Fruit fly (Drosophila melanogaster) whole organism, adult: ENCODE measurements around the gene CG42258.
A peak's percentile ranks its signal among the peaks of the same experiment; 100 is the strongest.

ENCODE experiments used
- CG11617 ChIP-seq: fragments of 200-800 bp; sonication (Bioruptor generic); optimal IDR thresholded peaks from 2 replicates; lab custom pipeline; 2017; ENCODE audit warnings: mild to moderate bottlenecking, missing biosample characterization, missing genetic modification reagents, missing genetic modification characterization
- CG12768 ChIP-seq: fragments of 200-800 bp; sonication (Bioruptor generic); optimal IDR thresholded peaks from 2 replicates; lab custom pipeline; 2017; ENCODE audit warnings: missing biosample characterization, missing genetic modification characterization, mild to moderate bottlenecking, moderate library complexity, missing genetic modification reagents
- CG14711 ChIP-seq: fragments of 200-800 bp; sonication (Bioruptor generic); optimal IDR thresholded peaks from 2 replicates; lab custom pipeline; 2018; ENCODE audit warnings: missing biosample characterization, mild to moderate bottlenecking, missing genetic modification characterization, moderate library complexity
- CG1620 ChIP-seq: fragments of 200-800 bp; sonication (Bioruptor generic); optimal IDR thresholded peaks from 2 replicates; lab custom pipeline; 2016; ENCODE audit warnings: missing biosample characterization, missing genetic modification characterization
- CG33017 ChIP-seq: fragments of 200-800 bp; sonication (Bioruptor generic); optimal IDR thresholded peaks from 2 replicates; lab custom pipeline; 2018; ENCODE audit warnings: missing biosample characterization, mild to moderate bottlenecking, missing genetic modification characterization, moderate library complexity
- CG5204 ChIP-seq: fragments of 200-800 bp; sonication (Bioruptor generic); optimal IDR thresholded peaks from 2 replicates; lab custom pipeline; 2016; ENCODE audit warnings: missing biosample characterization, missing genetic modification characterization
- CG7045 ChIP-seq: fragments of 200-800 bp; sonication (Bioruptor generic); optimal IDR thresholded peaks from 2 replicates; lab custom pipeline; 2017; ENCODE audit warnings: missing biosample characterization, mild to moderate bottlenecking, missing genetic modification characterization
- CG7101 ChIP-seq: fragments of 200-800 bp; sonication (Bioruptor generic); optimal IDR thresholded peaks from 2 replicates; lab custom pipeline; 2018; ENCODE audit warnings: missing biosample characterization, mild to moderate bottlenecking, missing genetic modification characterization, moderate library complexity
- Clk ChIP-seq: fragments of 200-800 bp; sonication (Bioruptor generic); optimal IDR thresholded peaks from 2 replicates; lab custom pipeline; 2017; ENCODE audit warnings: missing biosample characterization, missing genetic modification characterization
- Crg-1 ChIP-seq: fragments of 200-800 bp; sonication (Bioruptor generic); optimal IDR thresholded peaks from 2 replicates; lab custom pipeline; 2016; ENCODE audit warnings: missing biosample characterization, missing genetic modification characterization
- Hr96 ChIP-seq: fragments of 200-800 bp; sonication (Bioruptor generic); optimal IDR thresholded peaks from 2 replicates; lab custom pipeline; 2016; ENCODE audit warnings: missing biosample characterization, missing genetic modification characterization
- Mnt ChIP-seq: fragments of 200-800 bp; sonication (Bioruptor generic); optimal IDR thresholded peaks from 2 replicates; lab custom pipeline; 2016; ENCODE audit warnings: missing biosample characterization, mild to moderate bottlenecking, missing genetic modification characterization
- bab1 ChIP-seq: fragments of 200-800 bp; sonication (Bioruptor generic); optimal IDR thresholded peaks from 3 replicates; lab custom pipeline; 2019; ENCODE audit warnings: missing biosample characterization, mild to moderate bottlenecking, missing genetic modification characterization, moderate library complexity
- cic ChIP-seq: fragments of 200-800 bp; sonication (Bioruptor generic); optimal IDR thresholded peaks from 2 replicates; lab custom pipeline; 2017; ENCODE audit warnings: missing biosample characterization, mild to moderate bottlenecking, missing genetic modification characterization, moderate library complexity
- cnc ChIP-seq, 2 experiments: fragments of >200 bp; optimal IDR thresholded peaks; 2 replicates each; lab custom pipeline; 2017
- kay ChIP-seq: fragments of 200-800 bp; sonication (Bioruptor generic); peaks from one replicate; lab custom pipeline; 2016; ENCODE audit warnings: missing biosample characterization, missing genetic modification characterization, borderline replicate concordance
- ovo ChIP-seq: fragments of 200-800 bp; sonication (Bioruptor generic); optimal IDR thresholded peaks from 2 replicates; lab custom pipeline; 2016; ENCODE audit warnings: missing biosample characterization, missing genetic modification characterization
- pad ChIP-seq: fragments of 200-800 bp; sonication (Bioruptor generic); optimal IDR thresholded peaks from 3 replicates; lab custom pipeline; 2017; ENCODE audit warnings: missing biosample characterization, missing genetic modification characterization, mild to moderate bottlenecking, moderate library complexity, missing genetic modification reagents
- tj ChIP-seq: fragments of 200-800 bp; sonication (Bioruptor generic); optimal IDR thresholded peaks from 3 replicates; lab custom pipeline; 2017; ENCODE audit warnings: missing biosample characterization, mild to moderate bottlenecking, missing genetic modification characterization, moderate library complexity
- toe ChIP-seq: fragments of 200-800 bp; sonication (Bioruptor generic); optimal IDR thresholded peaks from 2 replicates; lab custom pipeline; 2016; ENCODE audit warnings: missing biosample characterization, missing genetic modification characterization

The CG42258 gene

DNA sequence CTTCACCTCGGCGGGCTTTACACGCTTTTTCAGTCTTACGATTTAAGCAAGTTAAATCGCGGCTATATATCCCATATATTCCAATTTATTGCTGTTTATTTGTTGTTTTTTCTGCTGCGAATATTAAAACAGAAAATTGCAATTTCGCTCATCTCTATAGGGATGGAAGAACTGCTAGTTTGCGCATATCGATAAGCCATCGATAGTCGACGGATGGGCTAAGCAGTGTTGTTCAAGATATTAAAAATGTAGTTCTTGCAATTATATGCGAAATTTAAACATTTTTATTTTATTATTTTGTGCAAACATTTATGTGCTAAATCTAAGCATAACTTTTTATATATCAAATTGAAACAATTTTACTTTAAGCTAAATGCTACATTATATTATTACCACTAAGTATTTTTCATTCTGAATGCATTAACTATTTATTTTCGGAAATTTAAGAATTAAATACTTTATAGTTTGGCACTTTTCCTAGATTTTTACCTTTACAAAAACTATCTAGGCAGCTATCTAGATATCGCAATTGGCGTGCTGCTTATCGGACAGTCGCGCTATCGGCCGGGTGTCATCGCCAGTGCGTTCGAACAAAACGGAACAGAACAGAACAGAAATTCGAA lies at the start of gene CG42258, which contains the start of gene Rab40:
CG42258 (plus strand) TSS at position 593 of the 623 bp plus-strand sequence.
Rab40 (minus strand) TSS at position 177 of the 623 bp plus-strand sequence.
- peak; percentile 41 for TF ChIP-seq toe
- no peak for TF ChIP-seq pad (GFP tag; lab: Kevin White, UChicago)
- TF ChIP-seq Clk (GFP tag; lab: Kevin White, UChicago): no peak
- peak; percentile 49 for TF ChIP-seq CG7101
- peak; percentile 67 for TF ChIP-seq Hr96 (GFP tag; lab: Kevin White, UChicago)
- peak; percentile 38 for TF ChIP-seq kay (GFP tag; lab: Kevin White, UChicago)
- peak; percentile 61 for TF ChIP-seq Crg-1 (GFP tag; lab: Kevin White, UChicago)
- TF ChIP-seq ovo (GFP tag; lab: Kevin White, UChicago): peak; percentile 21
- peak; percentile 20 for TF ChIP-seq Mnt (GFP tag; lab: Kevin White, UChicago)
- TF ChIP-seq CG7045 (GFP tag; lab: Kevin White, UChicago): peak; percentile 32
- peak; percentile 45 for TF ChIP-seq CG5204
- peak; percentile 46 for TF ChIP-seq tj (GFP tag; lab: Kevin White, UChicago)
- TF ChIP-seq cnc (optimal IDR thresholded peaks at IDR 0.05; lab: Kevin White, UChicago): no peak
- TF ChIP-seq CG11617: peak; percentile 47
- peak; percentile 66 for TF ChIP-seq CG1620
- TF ChIP-seq CG14711: peak; percentile 9
- TF ChIP-seq bab1 (GFP tag; lab: Kevin White, UChicago): peak; percentile 28
- TF ChIP-seq CG12768 (GFP tag; lab: Kevin White, UChicago): no peak

DNA sequence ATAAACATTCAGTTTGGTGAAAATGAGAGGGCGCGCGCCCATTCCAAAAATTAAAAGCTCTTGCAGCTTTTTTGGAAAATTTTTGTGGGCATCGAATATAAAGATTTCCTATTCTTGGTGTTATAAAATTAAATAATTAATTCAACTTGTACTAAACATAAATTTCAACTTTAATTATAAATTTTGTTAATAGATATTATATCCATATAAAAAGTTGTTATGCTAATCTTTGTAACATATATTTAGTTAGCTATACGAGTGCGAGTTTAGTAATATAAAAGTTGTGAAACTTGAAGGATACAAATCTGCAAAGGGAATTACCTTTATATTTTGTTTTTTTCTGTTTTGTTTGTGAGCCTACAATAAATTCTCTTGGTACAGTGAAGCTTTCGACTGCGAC lies 31.9 kb upstream of the CG42258 start:
- TF ChIP-seq CG5204 (no peak), Crg-1 (GFP tag; lab: Kevin White, UChicago) (no peak), CG12768 (GFP tag; lab: Kevin White, UChicago) (no peak), CG7101 (no peak), cnc (optimal IDR thresholded peaks at IDR 0.05; lab: Kevin White, UChicago) (no peak), CG11617 (no peak), CG7045 (GFP tag; lab: Kevin White, UChicago) (no peak), Mnt (GFP tag; lab: Kevin White, UChicago) (no peak), cic (GFP tag; lab: Kevin White, UChicago) (no peak), Clk (GFP tag; lab: Kevin White, UChicago) (no peak), pad (GFP tag; lab: Kevin White, UChicago) (no peak), bab1 (GFP tag; lab: Kevin White, UChicago) (no peak), ovo (GFP tag; lab: Kevin White, UChicago) (no peak)

DNA sequence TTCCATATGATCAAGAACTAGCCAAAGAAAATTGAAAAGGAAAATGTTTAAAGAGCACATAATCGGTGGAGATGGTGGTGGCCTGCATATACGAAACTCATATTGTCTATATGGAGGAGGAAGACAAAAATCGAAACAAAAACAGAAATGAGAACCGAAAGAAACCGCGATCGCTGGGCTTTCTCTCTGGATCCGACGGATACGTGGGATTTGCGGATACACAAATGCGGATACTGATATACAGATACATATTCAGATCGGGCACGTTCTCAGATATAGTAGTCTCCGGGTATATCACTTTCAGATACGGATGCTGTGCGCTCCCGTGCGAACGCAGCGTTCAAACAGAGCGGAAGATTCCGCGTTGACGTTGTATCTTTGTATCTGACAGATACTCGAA lies 31.4 kb upstream of the CG42258 start, which contains the start of gene Pkcdelta:
Pkcdelta (plus strand) TSS at position 301 of the 400 bp plus-strand sequence.
- TF ChIP-seq Clk (GFP tag; lab: Kevin White, UChicago): no peak
- no peak for TF ChIP-seq bab1 (GFP tag; lab: Kevin White, UChicago)
- no peak for TF ChIP-seq CG11617
- TF ChIP-seq CG33017: no peak
- no peak for TF ChIP-seq CG7101
- TF ChIP-seq CG1620: no peak
- TF ChIP-seq kay (GFP tag; lab: Kevin White, UChicago): no peak

DNA sequence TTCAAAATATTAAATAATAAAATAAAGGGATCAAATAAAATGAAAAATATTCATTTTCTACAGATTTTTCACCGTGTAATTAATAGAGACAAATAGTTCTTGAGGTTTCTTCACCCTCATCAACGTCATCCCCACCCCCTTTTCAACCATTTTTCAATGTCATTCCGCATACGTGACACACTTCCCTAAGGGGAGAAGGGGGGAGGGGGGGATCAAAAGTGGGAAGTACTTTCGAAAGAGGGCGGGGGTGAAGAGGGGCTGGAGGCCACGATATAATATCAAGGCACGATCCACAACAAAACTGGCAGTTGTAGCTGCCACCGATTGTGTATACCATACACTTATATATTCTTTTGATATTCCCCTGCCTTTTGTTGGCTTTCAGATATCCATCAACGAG lies 28.7 kb upstream of the CG42258 start:
- TF ChIP-seq cnc (optimal IDR thresholded peaks at IDR 0.05; lab: Kevin White, UChicago) (no peak), CG5204 (no peak), ovo (GFP tag; lab: Kevin White, UChicago) (no peak), Crg-1 (GFP tag; lab: Kevin White, UChicago) (no peak), CG7045 (GFP tag; lab: Kevin White, UChicago) (no peak), CG14711 (no peak), kay (GFP tag; lab: Kevin White, UChicago) (no peak)

DNA sequence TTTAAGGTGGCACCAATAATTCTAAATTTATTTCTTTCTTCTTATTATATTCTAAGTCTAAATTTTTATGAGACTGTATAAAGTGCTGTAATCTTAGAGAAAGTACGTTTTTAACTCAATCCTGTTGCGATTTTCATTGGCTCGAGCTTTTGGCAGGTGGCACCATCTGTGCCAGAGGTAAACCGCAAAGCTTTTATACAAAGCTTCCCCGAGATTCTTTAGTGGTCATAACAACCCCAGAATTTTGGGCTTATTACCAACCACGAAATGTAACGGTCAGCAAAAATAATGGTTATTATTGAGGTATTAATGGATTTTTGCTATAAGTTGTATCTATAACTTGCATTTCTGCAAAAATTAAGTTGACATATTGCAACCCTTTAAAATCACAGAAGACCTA lies 26.2 kb upstream of the CG42258 start:
- TF ChIP-seq CG11617 (no peak), kay (GFP tag; lab: Kevin White, UChicago) (no peak), bab1 (GFP tag; lab: Kevin White, UChicago) (no peak), Crg-1 (GFP tag; lab: Kevin White, UChicago) (no peak), Hr96 (GFP tag; lab: Kevin White, UChicago) (no peak), cnc (optimal IDR thresholded peaks at IDR 0.05; lab: Kevin White, UChicago) (no peak), CG7101 (no peak)

DNA sequence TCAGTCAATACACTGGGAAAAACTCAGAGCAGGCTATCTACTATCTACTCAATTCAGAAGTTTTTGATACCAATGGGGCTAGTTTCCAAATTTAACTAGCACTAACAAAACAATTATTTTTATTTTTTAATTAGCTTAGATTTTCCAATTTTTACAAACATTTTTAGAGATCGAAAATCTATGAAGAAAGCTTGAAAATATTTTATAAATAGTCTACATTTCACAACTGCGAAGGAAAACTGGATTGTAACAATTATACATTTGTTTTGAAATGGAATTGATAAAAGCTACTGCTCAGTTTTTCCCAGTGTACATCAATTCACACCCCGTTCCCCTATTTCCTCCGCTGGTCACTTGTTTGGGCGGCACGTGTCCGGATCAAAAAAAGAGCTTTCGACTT lies 15.5 kb upstream of the CG42258 start:
- TF ChIP-seq CG12768 (GFP tag; lab: Kevin White, UChicago): no peak
- no peak for TF ChIP-seq cic (GFP tag; lab: Kevin White, UChicago)
- TF ChIP-seq ovo (GFP tag; lab: Kevin White, UChicago): no peak
- TF ChIP-seq Hr96 (GFP tag; lab: Kevin White, UChicago): no peak
- TF ChIP-seq CG1620: no peak
- no peak for TF ChIP-seq CG5204
- no peak for TF ChIP-seq bab1 (GFP tag; lab: Kevin White, UChicago)
- no peak for TF ChIP-seq kay (GFP tag; lab: Kevin White, UChicago)
- TF ChIP-seq Clk (GFP tag; lab: Kevin White, UChicago): no peak
- no peak for TF ChIP-seq CG33017
- TF ChIP-seq Crg-1 (GFP tag; lab: Kevin White, UChicago): no peak
- TF ChIP-seq CG11617: no peak
- TF ChIP-seq cnc (optimal IDR thresholded peaks at IDR 0.05; lab: Kevin White, UChicago): no peak

DNA sequence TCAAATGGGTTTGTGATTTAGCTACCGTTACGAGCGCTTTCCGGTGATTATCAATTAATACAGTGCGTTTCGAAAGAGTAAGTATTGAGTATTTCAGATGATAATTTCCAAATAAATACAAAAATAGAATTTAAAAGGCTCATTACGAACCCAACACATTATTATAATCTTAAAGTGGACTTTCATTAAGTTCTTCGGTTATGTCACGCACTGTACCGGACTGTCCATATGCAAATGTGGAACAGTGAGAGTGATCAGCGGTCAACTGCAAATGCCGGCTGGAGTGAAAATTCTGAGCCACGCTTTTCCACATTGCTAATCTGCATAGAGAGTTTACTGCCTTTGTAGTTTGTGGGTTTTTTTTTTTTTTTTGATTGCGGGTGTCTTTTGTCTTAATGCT lies 9.6 kb upstream of the CG42258 start:
- TF ChIP-seq tj (GFP tag; lab: Kevin White, UChicago): no peak
- TF ChIP-seq CG33017: no peak
- no peak for TF ChIP-seq cnc (optimal IDR thresholded peaks at IDR 0.05; lab: Kevin White, UChicago)
- no peak for TF ChIP-seq kay (GFP tag; lab: Kevin White, UChicago)
- TF ChIP-seq CG11617: no peak
- TF ChIP-seq CG7045 (GFP tag; lab: Kevin White, UChicago): no peak
- no peak for TF ChIP-seq Clk (GFP tag; lab: Kevin White, UChicago)
- no peak for TF ChIP-seq CG7101
- TF ChIP-seq pad (GFP tag; lab: Kevin White, UChicago): no peak
- no peak for TF ChIP-seq Hr96 (GFP tag; lab: Kevin White, UChicago)
- TF ChIP-seq bab1 (GFP tag; lab: Kevin White, UChicago): no peak
- no peak for TF ChIP-seq Mnt (GFP tag; lab: Kevin White, UChicago)
- no peak for TF ChIP-seq Crg-1 (GFP tag; lab: Kevin White, UChicago)
- no peak for TF ChIP-seq cic (GFP tag; lab: Kevin White, UChicago)
- no peak for TF ChIP-seq CG14711
- TF ChIP-seq CG1620: no peak
